Worm (Caenorhabditis elegans): Measurements from ENCODE around the gene mrg-1.
A peak's percentile ranks its signal among the peaks of the same experiment; 100 is the strongest.

Gene mrg-1

ce11 chrIII:12841328-12841727, 33.1 kb downstream of the mrg-1 start (continued):
- TF ChIP-seq nhr-25 (tag; optimal IDR thresholded peaks at IDR 0.05; ENCODE audit: borderline replicate concordance, insufficient read depth) (peak; percentile 78), nhr-28 (tag; optimal IDR thresholded peaks at IDR 0.05) (peak; percentile 80), pha-4 (GFP tag; IDR thresholded peaks at IDR 0.05) (peak; percentile 30; the same call in 1 of the 2 replicates), pha-4 (tag; optimal IDR thresholded peaks at IDR 0.05) (no peak), T20F7.1 (GFP tag; optimal IDR thresholded peaks at IDR 0.05) (peak; percentile 27), dve-1 (tag; optimal IDR thresholded peaks at IDR 0.05; ENCODE audit: insufficient read depth) (peak; percentile 71), mxl-3 (GFP tag; optimal IDR thresholded peaks at IDR 0.05) (peak; percentile 36), lin-15B (tag; optimal IDR thresholded peaks at IDR 0.05) (no peak), dmd-9 (GFP tag; IDR thresholded peaks at IDR 0.05) (no peak), F49E8.2 (tag; optimal IDR thresholded peaks at IDR 0.05; ENCODE audit: borderline replicate concordance) (no peak), arid-1 (GFP tag; conservative IDR thresholded peaks at IDR 0.05) (no peak), daf-16 (GFP tag; optimal IDR thresholded peaks at IDR 0.05) (no peak), daf-16 (tag; optimal IDR thresholded peaks at IDR 0.05) (peak; percentile 48), ceh-44 (GFP tag; IDR thresholded peaks at IDR 0.05) (no peak), rbr-2 (tag; optimal IDR thresholded peaks at IDR 0.05) (peak; percentile 49), nhr-11 (tag; optimal IDR thresholded peaks at IDR 0.05) (peak; percentile 54)

ce11 chrIII:12840204-12840603, 34.3 kb downstream of the mrg-1 start:
- TF ChIP-seq madf-5 (GFP tag; IDR thresholded peaks at IDR 0.05): no peak
- no peak for TF ChIP-seq F37D6.2 (tag; optimal IDR thresholded peaks at IDR 0.05)
- no peak for TF ChIP-seq nhr-6 (tag; optimal IDR thresholded peaks at IDR 0.05)
- no peak for TF ChIP-seq set-16 (GFP tag; IDR thresholded peaks at IDR 0.05)
- no peak for TF ChIP-seq zip-2 (tag; optimal IDR thresholded peaks at IDR 0.05)
- TF ChIP-seq nhr-237 (tag; optimal IDR thresholded peaks at IDR 0.05): no peak
- no peak for TF ChIP-seq aha-1 (tag)
- no peak for TF ChIP-seq ceh-62 (tag; optimal IDR thresholded peaks at IDR 0.05)
- TF ChIP-seq nhr-76 (tag; optimal IDR thresholded peaks at IDR 0.05): no peak
- TF ChIP-seq Y105C5A.15 (GFP tag; IDR thresholded peaks at IDR 0.05): no peak
- TF ChIP-seq snpc-1.2 (GFP tag; IDR thresholded peaks at IDR 0.05): no peak
- no peak for TF ChIP-seq ceh-20 (GFP tag; IDR thresholded peaks at IDR 0.05)
- TF ChIP-seq ZK546.5 (tag; optimal IDR thresholded peaks at IDR 0.05): no peak

ce11 chrIII:12838913-12839366, 35.5 kb downstream of the mrg-1 start, which contains the start of gene Y37D8A.4:
TSS of gene Y37D8A.4 (minus strand) at chrIII:12838963.
- TF ChIP-seq dve-1 (tag; optimal IDR thresholded peaks at IDR 0.05; ENCODE audit: insufficient read depth) (peak; percentile 74), mxl-3 (GFP tag; optimal IDR thresholded peaks at IDR 0.05) (peak; percentile 98), nhr-77 (tag; optimal IDR thresholded peaks at IDR 0.05) (peak; percentile 68), lin-29 (GFP tag; IDR thresholded peaks at IDR 0.05) (no peak), spr-3 (GFP tag; optimal IDR thresholded peaks at IDR 0.05) (no peak), rbr-2 (tag; optimal IDR thresholded peaks at IDR 0.05) (no peak), dpl-1 (GFP tag; optimal IDR thresholded peaks at IDR 0.05) (no peak), zfp-2 (tag; optimal IDR thresholded peaks at IDR 0.05) (no peak), unc-130 (GFP tag; optimal IDR thresholded peaks at IDR 0.05) (no peak), dmd-9 (GFP tag; IDR thresholded peaks at IDR 0.05) (no peak), lin-38 (GFP tag; IDR thresholded peaks at IDR 0.05) (no peak), T20F7.1 (GFP tag; optimal IDR thresholded peaks at IDR 0.05) (peak; percentile 24), set-16 (GFP tag; IDR thresholded peaks at IDR 0.05) (peak; percentile 45; the same call in 1 of the 2 replicates), gei-8 (GFP tag; optimal IDR thresholded peaks at IDR 0.05) (no peak), hlh-30 (tag; optimal IDR thresholded peaks at IDR 0.05; ENCODE audit: insufficient read depth) (peak; percentile 86), hif-1 (tag; optimal IDR thresholded peaks at IDR 0.05) (peak in 1 of 2 experiments; percentile 42), F37D6.2 (tag; optimal IDR thresholded peaks at IDR 0.05) (no peak), tag-97 (GFP tag; IDR thresholded peaks at IDR 0.05) (no peak), unc-39 (tag; optimal IDR thresholded peaks at IDR 0.05) (no peak), daf-19 (GFP tag; conservative IDR thresholded peaks at IDR 0.05) (no peak), lin-15B (tag; optimal IDR thresholded peaks at IDR 0.05) (no peak), Y5F2A.4 (GFP tag; optimal IDR thresholded peaks at IDR 0.05) (no peak), ZK337.2 (GFP tag; IDR thresholded peaks at IDR 0.05) (no peak), ces-1 (GFP tag; optimal IDR thresholded peaks at IDR 0.05) (no peak), tra-1 (GFP tag; IDR thresholded peaks at IDR 0.05) (0 out of 2 replicates have a peak, but pooled peaks have one; percentile 21), duxl-1 (tag; optimal IDR thresholded peaks at IDR 0.05; ENCODE audit: poor library complexity) (no peak), F49E8.2 (tag; optimal IDR thresholded peaks at IDR 0.05; ENCODE audit: borderline replicate concordance) (no peak), snpc-4 (tag; optimal IDR thresholded peaks at IDR 0.05) (no peak)
